Comparison of ENCODE assay signal across 4 fruit fly cellular contexts in genomic region chr3L:8842359-8842758, dm6.
TF ChIP-seq lines count a peak whose summit lies in the region.

No protein-coding gene starts in this region.

- no peak for TF ChIP-seq CTCF in whole organism, embryonic (GFP tag; optimal IDR thresholded peaks at IDR 0.05; lab: Kevin White, UChicago)

TF ChIP-seq in whole organism, adult, 20 proteins besides CTCF, POLR2A, EP300 and RAD21:
- TF ChIP-seq toe (GFP tag; optimal IDR thresholded peaks at IDR 0.05; lab: Kevin White, UChicago) (no peak), cnc (optimal IDR thresholded peaks at IDR 0.05; lab: Kevin White, UChicago) (no peak), pad (GFP tag; optimal IDR thresholded peaks at IDR 0.05; lab: Kevin White, UChicago) (no peak), CG7045 (GFP tag; optimal IDR thresholded peaks at IDR 0.05; lab: Kevin White, UChicago) (no peak), ovo (GFP tag; optimal IDR thresholded peaks at IDR 0.05; lab: Kevin White, UChicago) (no peak), bab1 (GFP tag; optimal IDR thresholded peaks at IDR 0.05; lab: Kevin White, UChicago) (no peak), CG5204 (GFP tag; optimal IDR thresholded peaks at IDR 0.05; lab: Kevin White, UChicago) (no peak), cic (GFP tag; optimal IDR thresholded peaks at IDR 0.05; lab: Kevin White, UChicago) (peak; percentile 3), kay (GFP tag; lab: Kevin White, UChicago; ENCODE audit: borderline replicate concordance) (no peak), CG12768 (GFP tag; optimal IDR thresholded peaks at IDR 0.05; lab: Kevin White, UChicago) (no peak), Hr96 (GFP tag; optimal IDR thresholded peaks at IDR 0.05; lab: Kevin White, UChicago) (peak; percentile 18), Crg-1 (GFP tag; optimal IDR thresholded peaks at IDR 0.05; lab: Kevin White, UChicago) (no peak), CG7101 (tag; optimal IDR thresholded peaks at IDR 0.05; lab: Kevin White, UChicago) (no peak), CG33017 (tag; optimal IDR thresholded peaks at IDR 0.05; lab: Kevin White, UChicago) (no peak)

TF ChIP-seq in whole organism, embryonic, 481 proteins besides CTCF, POLR2A, EP300 and RAD21:
- TF ChIP-seq Hr39 (optimal IDR thresholded peaks at IDR 0.05; lab: Kevin White, UChicago): no peak
- TF ChIP-seq onecut (GFP tag; IDR thresholded peaks at IDR 0.05; lab: Robert Waterston, UW): peak; percentile 69
- peak; percentile 71 for TF ChIP-seq Med (GFP tag; lab: Kevin White, UChicago)
- TF ChIP-seq chinmo (GFP tag; IDR thresholded peaks at IDR 0.05; lab: Robert Waterston, UW; ENCODE audit: partially characterized antibody): peak; percentile 38; the same call in 1 of the 4 replicates

TF ChIP-seq in whole organism, prepupa, 60 proteins besides CTCF, POLR2A, EP300 and RAD21:
- TF ChIP-seq vri (GFP tag; optimal IDR thresholded peaks at IDR 0.05; lab: Kevin White, UChicago): peak; percentile 80
- no peak for TF ChIP-seq CG11902 (GFP tag; optimal IDR thresholded peaks at IDR 0.05; lab: Kevin White, UChicago)
- 0 out of 3 replicates have a peak, but pooled peaks have one; percentile 6 for TF ChIP-seq eg (GFP tag; IDR thresholded peaks at IDR 0.05; lab: Robert Waterston, UW)
- TF ChIP-seq fkh (GFP tag; optimal IDR thresholded peaks at IDR 0.05; lab: Kevin White, UChicago): peak; percentile 19
- no peak for TF ChIP-seq CG8632 (GFP tag; optimal IDR thresholded peaks at IDR 0.05; lab: Kevin White, UChicago)
- no peak for TF ChIP-seq Eip93F (GFP tag; optimal IDR thresholded peaks at IDR 0.05; lab: Kevin White, UChicago)
- no peak for TF ChIP-seq achi (GFP tag; optimal IDR thresholded peaks at IDR 0.05; lab: Kevin White, UChicago)
- TF ChIP-seq Eip78C (GFP tag; lab: Kevin White, UChicago): peak; percentile 16
- peak; percentile 64 for TF ChIP-seq svp (GFP tag; lab: Kevin White, UChicago)
TF ChIP-seq in whole organism, prepupa: peak in this region for 5.

TF ChIP-seq in whole organism, wandering third instar larva, 38 proteins besides CTCF, POLR2A, EP300 and RAD21:
- TF ChIP-seq Myc (optimal IDR thresholded peaks at IDR 0.05; lab: Kevin White, UChicago) (no peak), dl (GFP tag; optimal IDR thresholded peaks at IDR 0.05; lab: Kevin White, UChicago; ENCODE audit: insufficient read depth in 1 of 2, partially characterized antibody in 2 of 2) (no peak), Rel (GFP tag; optimal IDR thresholded peaks at IDR 0.05; lab: Kevin White, UChicago) (no peak), Rel (tag; optimal IDR thresholded peaks at IDR 0.05; lab: Kevin White, UChicago) (peak; percentile 74), CrebA (GFP tag; optimal IDR thresholded peaks at IDR 0.05; lab: Kevin White, UChicago; ENCODE audit: borderline replicate concordance) (peak; percentile 5), CG9705 (GFP tag; optimal IDR thresholded peaks at IDR 0.05; lab: Kevin White, UChicago) (no peak), dsf (GFP tag; optimal IDR thresholded peaks at IDR 0.05; lab: Kevin White, UChicago; ENCODE audit: borderline replicate concordance) (no peak)
TF ChIP-seq in whole organism, wandering third instar larva: peak in this region for 2.
